Worm (Caenorhabditis elegans) whole organism, midembryonic: Measurements from ENCODE around the gene F41B5.1.

Experiments used
- T22C8.4 ChIP-seq: fragments of 200-800 bp; sonication (Bioruptor generic); IDR thresholded peaks from 2 replicates; pipeline ENCODE4 v1.3.6; 2022; ENCODE audit warnings: missing genetic modification characterization, missing compliant biosample characterization
- cog-1 ChIP-seq: sonication (generic microtip); optimal IDR thresholded peaks from 2 replicates; lab custom pipeline; 2016; ENCODE audit warnings: missing genetic modification characterization, missing compliant biosample characterization
- flt-1 ChIP-seq: fragments of 200-800 bp; sonication (Bioruptor generic); IDR thresholded peaks from 2 replicates; pipeline ENCODE4 v1.3.6; 2022; ENCODE audit warnings: missing genetic modification characterization, missing compliant biosample characterization
- klf-2 ChIP-seq: fragments of 200-800 bp; sonication (Bioruptor generic); conservative IDR thresholded peaks from 2 replicates; pipeline ENCODE4 v1.3.6; 2022; ENCODE audit warnings: missing genetic modification reagents, missing genetic modification characterization, missing compliant biosample characterization
- med-1 ChIP-seq: sonication (generic microtip); optimal IDR thresholded peaks from 2 replicates; lab custom pipeline; 2017; ENCODE audit warnings: missing genetic modification characterization, mild to moderate bottlenecking, missing compliant biosample characterization, antibody characterized with exemption, missing genetic modification reagents; ENCODE audit not compliant: insufficient read depth
- ref-1 ChIP-seq: fragments of 200-800 bp; sonication (Bioruptor generic); conservative IDR thresholded peaks from 2 replicates; pipeline ENCODE4 v1.3.6; 2022; ENCODE audit warnings: missing genetic modification reagents, missing genetic modification characterization, missing compliant biosample characterization
- tab-1 ChIP-seq: fragments of 200-800 bp; sonication (Bioruptor generic); IDR thresholded peaks from 2 replicates; pipeline ENCODE4 v1.3.6; 2022; ENCODE audit warnings: missing genetic modification characterization, missing compliant biosample characterization
- ztf-23 ChIP-seq: fragments of 200-800 bp; sonication (Bioruptor generic); IDR thresholded peaks from 2 replicates; pipeline ENCODE4 v1.3.6; 2022; ENCODE audit warnings: missing genetic modification reagents, missing genetic modification characterization, missing compliant biosample characterization
- ztf-29 ChIP-seq: fragments of 200-800 bp; sonication (Bioruptor generic); IDR thresholded peaks from 2 replicates; pipeline ENCODE4 v1.3.6; 2022; ENCODE audit warnings: missing genetic modification reagents, missing genetic modification characterization, missing compliant biosample characterization

ce11 chrV:2250126-2250590, 5.2 kb upstream of the F41B5.1 start, which contains the start of gene cyp-33C7:
- TF ChIP-seq flt-1 (GFP tag; lab: Robert Waterston, UW) (no peak), T22C8.4 (GFP tag; lab: Robert Waterston, UW) (no peak), klf-2 (GFP tag; lab: Robert Waterston, UW) (no peak), med-1 (GFP tag; lab: Kevin White, UChicago) (no peak), ztf-29 (GFP tag; lab: Robert Waterston, UW) (no peak), cog-1 (no peak), tab-1 (no peak), ztf-23 (no peak), ref-1 (GFP tag; lab: Robert Waterston, UW) (no peak)
